Worm (Caenorhabditis elegans) whole organism, L4 larva: ENCODE results near the gene unk-1.

Experiments used
- F37D6.2 ChIP-seq: sonication (generic microtip); optimal IDR thresholded peaks from 2 replicates; lab custom pipeline; 2016; ENCODE audit warnings: mild to moderate bottlenecking, missing genetic modification characterization, missing compliant biosample characterization
- F49E8.2 ChIP-seq: sonication (generic microtip); optimal IDR thresholded peaks from 2 replicates; lab custom pipeline; 2016; ENCODE audit warnings: missing compliant biosample characterization, mild to moderate bottlenecking, missing genetic modification characterization, borderline replicate concordance
- T26A8.4 ChIP-seq: fragments of 200-800 bp; sonication (Bioruptor generic); IDR thresholded peaks from 2 replicates; pipeline ENCODE4 v1.3.6; 2022; ENCODE audit warnings: missing genetic modification characterization, missing compliant biosample characterization
- Y48G9A.11 ChIP-seq: fragments of 200-800 bp; sonication (Bioruptor generic); IDR thresholded peaks from 2 replicates; pipeline ENCODE4 v1.3.6; 2022; ENCODE audit warnings: missing genetic modification reagents, missing genetic modification characterization, missing compliant biosample characterization
- aly-2 ChIP-seq: sonication (generic microtip); optimal IDR thresholded peaks from 2 replicates; lab custom pipeline; 2018; ENCODE audit warnings: missing biosample characterization, missing genetic modification characterization
- attf-4 ChIP-seq: sonication (generic microtip); optimal IDR thresholded peaks from 3 replicates; lab custom pipeline; 2017; ENCODE audit warnings: missing biosample characterization, missing genetic modification characterization
- ceh-32 ChIP-seq: sonication (generic microtip); optimal IDR thresholded peaks from 2 replicates; lab custom pipeline; 2016; ENCODE audit warnings: mild to moderate bottlenecking, missing genetic modification characterization, missing compliant biosample characterization; ENCODE audit not compliant: poor library complexity
- ceh-44 ChIP-seq: fragments of 200-800 bp; sonication (Bioruptor generic); IDR thresholded peaks from 2 replicates; pipeline ENCODE4 v1.3.6; 2022; ENCODE audit warnings: missing genetic modification reagents, missing genetic modification characterization, missing compliant biosample characterization
- cey-2 ChIP-seq: sonication (generic microtip); optimal IDR thresholded peaks from 3 replicates; lab custom pipeline; 2017; ENCODE audit warnings: missing genetic modification characterization, mild to moderate bottlenecking, missing compliant biosample characterization, antibody characterized with exemption, borderline replicate concordance; ENCODE audit not compliant: insufficient read depth
- ctbp-1 ChIP-seq: fragments of 200-800 bp; sonication (Bioruptor generic); IDR thresholded peaks from 2 replicates; pipeline ENCODE4 v1.3.6; 2022; ENCODE audit warnings: missing genetic modification reagents, missing genetic modification characterization, missing compliant biosample characterization
- daf-12 ChIP-seq: fragments of 150-350 bp; optimal IDR thresholded peaks from 2 replicates; lab custom pipeline; 2014; ENCODE audit warnings: missing biosample characterization, missing genetic modification reagents, missing genetic modification characterization
- daf-19 ChIP-seq: fragments of 200-800 bp; sonication (Bioruptor generic); conservative IDR thresholded peaks from 2 replicates; pipeline ENCODE4 v1.3.6; 2022; ENCODE audit warnings: missing genetic modification characterization, missing compliant biosample characterization
- dmd-6 ChIP-seq: fragments of 200-800 bp; sonication (Bioruptor generic); IDR thresholded peaks from 2 replicates; pipeline ENCODE4 v1.3.6; 2022; ENCODE audit warnings: missing genetic modification reagents, missing genetic modification characterization, missing compliant biosample characterization
- dmd-8 ChIP-seq: fragments of 200-800 bp; sonication (Bioruptor generic); IDR thresholded peaks from 2 replicates; pipeline ENCODE4 v1.3.6; 2022; ENCODE audit warnings: missing genetic modification characterization, missing compliant biosample characterization
- duxl-1 ChIP-seq: sonication (generic microtip); optimal IDR thresholded peaks from 2 replicates; lab custom pipeline; 2016; ENCODE audit warnings: mild to moderate bottlenecking, missing genetic modification characterization, moderate library complexity, missing compliant biosample characterization; ENCODE audit not compliant: poor library complexity
- dve-1 ChIP-seq: sonication (generic microtip); optimal IDR thresholded peaks from 2 replicates; lab custom pipeline; 2017; ENCODE audit warnings: antibody characterized with exemption, mild to moderate bottlenecking, missing genetic modification characterization, missing compliant biosample characterization; ENCODE audit not compliant: insufficient read depth
- egl-27 ChIP-seq: sonication (generic microtip); optimal IDR thresholded peaks from 3 replicates; lab custom pipeline; 2017; ENCODE audit warnings: missing biosample characterization, missing genetic modification reagents, missing genetic modification characterization
- egl-43 ChIP-seq: fragments of 200-800 bp; sonication (Bioruptor generic); IDR thresholded peaks from 2 replicates; pipeline ENCODE4 v1.3.6; 2022; ENCODE audit warnings: missing genetic modification reagents, missing genetic modification characterization, missing compliant biosample characterization
- gei-8 ChIP-seq: fragments of 200-800 bp; sonication (Bioruptor generic); optimal IDR thresholded peaks from 2 replicates; lab custom pipeline; 2018; ENCODE audit warnings: mild to moderate bottlenecking, missing genetic modification characterization, missing compliant biosample characterization
- hif-1 ChIP-seq, 2 experiments: sonication (generic microtip); optimal IDR thresholded peaks; 2 replicates each; lab custom pipeline; 2016 to 2017; ENCODE audit warnings: missing compliant biosample characterization in 2 of 2, missing genetic modification characterization in 2 of 2, missing genetic modification reagents in 2 of 2, missing genotype in 2 of 2, mild to moderate bottlenecking in 1 of 2
- hlh-30 ChIP-seq: sonication (generic microtip); optimal IDR thresholded peaks from 2 replicates; lab custom pipeline; 2017; ENCODE audit warnings: antibody characterized with exemption, mild to moderate bottlenecking, missing genetic modification characterization, missing compliant biosample characterization; ENCODE audit not compliant: insufficient read depth
- jun-1 ChIP-seq: fragments of 150-350 bp; optimal IDR thresholded peaks from 2 replicates; lab custom pipeline; 2014; ENCODE audit warnings: missing biosample characterization, missing genetic modification reagents, missing genetic modification characterization
- lin-13 ChIP-seq: fragments of 150-350 bp; optimal IDR thresholded peaks from 2 replicates; lab custom pipeline; 2014; ENCODE audit warnings: missing biosample characterization, missing genetic modification reagents, missing genetic modification characterization
- lin-15B ChIP-seq: fragments of 150-350 bp; sonication (generic microtip); optimal IDR thresholded peaks from 3 replicates; lab custom pipeline; 2014; ENCODE audit warnings: missing biosample characterization, missing genetic modification characterization
- lin-29 ChIP-seq: fragments of 200-800 bp; sonication (Bioruptor generic); IDR thresholded peaks from 2 replicates; pipeline ENCODE4 v1.3.6; 2022; ENCODE audit warnings: missing genetic modification reagents, missing genetic modification characterization, missing compliant biosample characterization
- lin-39 ChIP-seq: fragments of 150-350 bp; optimal IDR thresholded peaks from 2 replicates; lab custom pipeline; 2014; ENCODE audit warnings: missing biosample characterization, missing genetic modification reagents, missing genetic modification characterization
- mep-1 ChIP-seq: fragments of 150-350 bp; sonication (generic microtip); optimal IDR thresholded peaks from 3 replicates; lab custom pipeline; 2014; ENCODE audit warnings: missing biosample characterization, missing genetic modification characterization
- nhr-102 ChIP-seq: sonication (generic microtip); optimal IDR thresholded peaks from 2 replicates; lab custom pipeline; 2016; ENCODE audit warnings: mild to moderate bottlenecking, missing genetic modification characterization, moderate library complexity, missing compliant biosample characterization
- nhr-11 ChIP-seq: fragments of 150-350 bp; optimal IDR thresholded peaks from 2 replicates; lab custom pipeline; 2014; ENCODE audit warnings: missing biosample characterization, missing genetic modification characterization
- nhr-111 ChIP-seq: fragments of 200-800 bp; sonication (Bioruptor generic); optimal IDR thresholded peaks from 2 replicates; lab custom pipeline; 2018; ENCODE audit warnings: mild to moderate bottlenecking, missing genetic modification characterization, missing compliant biosample characterization
- nhr-25 ChIP-seq: sonication (generic microtip); optimal IDR thresholded peaks from 2 replicates; lab custom pipeline; 2017; ENCODE audit warnings: missing genetic modification characterization, mild to moderate bottlenecking, missing compliant biosample characterization, antibody characterized with exemption, moderate library complexity, borderline replicate concordance; ENCODE audit not compliant: insufficient read depth
- nhr-28 ChIP-seq: fragments of 150-350 bp; optimal IDR thresholded peaks from 2 replicates; lab custom pipeline; 2014; ENCODE audit warnings: missing biosample characterization, missing genetic modification characterization
- nhr-42 ChIP-seq: fragments of 200-800 bp; sonication (Bioruptor generic); IDR thresholded peaks from 2 replicates; pipeline ENCODE4 v1.3.6; 2022; ENCODE audit warnings: missing genetic modification characterization, missing compliant biosample characterization
- nhr-6 ChIP-seq: fragments of 150-350 bp; optimal IDR thresholded peaks from 2 replicates; lab custom pipeline; 2014; ENCODE audit warnings: missing biosample characterization, missing genetic modification characterization
- nhr-77 ChIP-seq: fragments of 150-350 bp; optimal IDR thresholded peaks from 2 replicates; lab custom pipeline; 2014; ENCODE audit warnings: missing biosample characterization, missing genetic modification characterization
- php-3 ChIP-seq: fragments of 200-800 bp; sonication (Bioruptor generic); IDR thresholded peaks from 2 replicates; pipeline ENCODE4 v1.3.6; 2022; ENCODE audit warnings: missing genetic modification reagents, missing genetic modification characterization, missing compliant biosample characterization
- pqm-1 ChIP-seq: sonication (generic microtip); optimal IDR thresholded peaks from 2 replicates; lab custom pipeline; 2017; ENCODE audit warnings: missing biosample characterization, missing genetic modification characterization
- spr-3 ChIP-seq: fragments of 200-800 bp; sonication (Bioruptor generic); optimal IDR thresholded peaks from 2 replicates; lab custom pipeline; 2018; ENCODE audit warnings: mild to moderate bottlenecking, missing genetic modification characterization, missing compliant biosample characterization
- tag-97 ChIP-seq: fragments of 200-800 bp; sonication (Bioruptor generic); IDR thresholded peaks from 2 replicates; pipeline ENCODE4 v1.3.6; 2022; ENCODE audit warnings: missing genetic modification characterization, missing compliant biosample characterization
- tra-1 ChIP-seq: fragments of 200-800 bp; sonication (Bioruptor generic); IDR thresholded peaks from 2 replicates; pipeline ENCODE4 v1.3.6; 2022; ENCODE audit warnings: missing genetic modification reagents, missing genetic modification characterization, missing compliant biosample characterization
- unc-130 ChIP-seq: sonication (generic microtip); optimal IDR thresholded peaks from 2 replicates; lab custom pipeline; 2016; ENCODE audit warnings: missing genetic modification reagents, missing genetic modification characterization, missing compliant biosample characterization
- unc-62 ChIP-seq, 3 experiments: fragments of 150-350 bp in 1 of 3; sonication (generic microtip); optimal IDR thresholded peaks in 2 of 3; peaks in 1 of 3; 1 replicate in 1 of 3; 2 replicates in 2 of 3; lab custom pipeline; 2014 to 2017; ENCODE audit warnings: missing biosample characterization in 3 of 3, missing genetic modification characterization in 3 of 3, missing genetic modification reagents in 3 of 3, missing genotype in 1 of 3
- zfp-3 ChIP-seq: fragments of 200-800 bp; sonication (Bioruptor generic); conservative IDR thresholded peaks from 2 replicates; pipeline ENCODE4 v1.3.6; 2022; ENCODE audit warnings: missing genetic modification reagents, missing genetic modification characterization, missing compliant biosample characterization
- zip-2 ChIP-seq: fragments of 150-350 bp; optimal IDR thresholded peaks from 2 replicates; lab custom pipeline; 2014; ENCODE audit warnings: missing biosample characterization, missing genetic modification characterization

The unk-1 gene

DNA sequence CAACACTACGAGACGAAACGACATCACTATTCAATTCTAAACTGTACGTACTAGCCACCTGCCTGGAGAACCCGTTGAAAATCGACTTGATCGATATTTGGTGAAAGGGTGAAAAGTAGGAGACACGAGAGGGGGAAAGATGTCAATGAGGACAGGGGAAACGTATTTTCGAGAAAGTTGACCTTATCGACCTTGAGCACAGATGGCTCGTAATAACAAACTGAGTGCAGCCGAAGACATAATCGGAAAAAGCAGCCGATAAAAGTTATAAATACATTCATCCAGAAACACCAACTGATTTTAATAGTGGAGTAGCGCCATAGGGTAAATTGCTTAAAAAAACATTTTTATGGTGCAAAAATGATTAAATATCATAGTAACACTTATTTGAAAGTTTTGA, 45.2 kb downstream of the unk-1 start:
- no peak for TF ChIP-seq lin-29
- TF ChIP-seq nhr-25: no peak
- TF ChIP-seq spr-3 (GFP tag; lab: Kevin White, UChicago): no peak
- TF ChIP-seq daf-12 (tag; lab: Kevin White, UChicago): no peak
- peak in 1 of 2 experiments; percentile 69 for TF ChIP-seq unc-62 (GFP tag; optimal IDR thresholded peaks at IDR 0.05 in 1 of 2; lab: Kevin White, UChicago)
- no peak for TF ChIP-seq unc-62 (tag; optimal IDR thresholded peaks at IDR 0.05; lab: Kevin White, UChicago)
- no peak for TF ChIP-seq F37D6.2 (tag; lab: Kevin White, UChicago)

DNA sequence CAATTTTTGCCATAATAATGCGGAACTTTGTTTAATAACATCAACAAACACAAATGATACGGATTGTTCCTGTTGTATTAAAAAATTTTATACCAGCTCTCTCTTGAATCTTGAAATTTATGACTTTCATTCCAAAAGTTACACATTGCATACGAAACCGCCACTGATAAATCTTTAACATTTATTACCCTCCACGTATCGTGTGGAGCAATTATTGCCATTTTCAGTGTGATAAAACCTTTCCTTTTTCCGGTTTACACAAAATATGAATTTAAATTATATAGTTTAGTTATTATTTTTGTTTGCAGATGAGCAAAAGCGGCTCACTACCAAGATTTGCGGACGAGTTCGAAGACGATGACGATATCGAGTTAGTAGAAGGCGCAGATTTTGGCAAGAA, 46.0 kb downstream of the unk-1 start, which contains the start of gene C18A11.3:
Gene C18A11.3, plus strand, starts transcription at position 301 of the 400 bp plus-strand sequence.
- TF ChIP-seq php-3 (peak; percentile 49; the same call in 1 of the 2 replicates), lin-39 (tag; lab: Kevin White, UChicago) (no peak), pqm-1 (tag; lab: Kevin White, UChicago) (peak; percentile 28), dve-1 (peak; percentile 22), egl-27 (tag; lab: Kevin White, UChicago) (no peak), hif-1 (tag; optimal IDR thresholded peaks at IDR 0.05; lab: Kevin White, UChicago) (no peak)
- TF ChIP-seq, all 104 proteins: peak for 3

DNA sequence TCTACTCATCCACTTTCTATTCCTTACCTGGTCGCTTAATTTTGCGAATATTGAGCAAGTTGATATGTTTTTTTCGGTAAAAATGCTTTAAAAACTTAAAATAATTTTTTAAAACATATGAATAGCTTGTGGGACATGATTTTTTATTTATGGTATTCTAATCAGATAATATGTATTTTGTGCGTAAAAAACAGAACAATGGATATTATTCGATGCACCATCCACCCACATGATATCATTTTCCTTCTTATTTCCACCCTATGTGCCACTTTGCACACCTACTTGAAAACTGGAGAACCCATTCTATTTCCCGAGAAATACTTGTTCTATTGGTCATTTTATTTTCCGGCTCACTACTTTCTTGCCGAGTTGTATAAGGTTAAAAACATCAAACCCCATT, 52.5 kb downstream of the unk-1 start, which contains the start of gene C18A11.2:
Gene C18A11.2, plus strand, starts transcription at position 301 of the 400 bp plus-strand sequence.
- no peak for TF ChIP-seq Y48G9A.11 (GFP tag; lab: Robert Waterston, UW)
- no peak for TF ChIP-seq nhr-6 (tag; lab: Kevin White, UChicago)
- no peak for TF ChIP-seq gei-8 (GFP tag; lab: Kevin White, UChicago)
- no peak for TF ChIP-seq unc-130 (GFP tag; lab: Kevin White, UChicago)
- TF ChIP-seq cey-2 (tag; lab: Kevin White, UChicago): no peak
- TF ChIP-seq daf-19 (GFP tag; lab: Robert Waterston, UW): no peak
- no peak for TF ChIP-seq duxl-1 (tag; lab: Kevin White, UChicago)
- TF ChIP-seq aly-2: no peak
- no peak for TF ChIP-seq F49E8.2 (tag; lab: Kevin White, UChicago)
- no peak for TF ChIP-seq tra-1 (GFP tag; lab: Robert Waterston, UW)
- no peak for TF ChIP-seq nhr-42 (GFP tag; lab: Robert Waterston, UW)
- TF ChIP-seq, all 104 proteins: peak for 0

DNA sequence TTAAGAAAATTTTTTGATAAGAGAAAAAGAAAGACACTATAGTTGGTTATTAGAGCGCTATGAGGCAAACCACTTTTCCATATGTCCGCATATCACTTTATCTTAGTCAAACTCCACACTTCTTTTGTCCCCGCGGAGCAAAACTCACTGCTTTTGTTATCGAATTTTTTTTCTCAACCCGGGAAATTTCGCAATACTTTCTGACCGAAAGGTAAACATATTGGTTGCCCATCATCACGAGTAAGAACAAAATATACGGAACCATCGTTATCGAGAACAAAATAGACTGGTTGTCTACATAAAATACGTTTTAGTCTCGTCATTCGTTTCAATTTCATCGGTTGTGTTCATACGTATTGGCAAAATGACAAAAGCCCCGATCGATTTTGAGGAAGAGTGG, 54.5 kb downstream of the unk-1 start, which contains the start of gene C18A11.1:
Gene C18A11.1, plus strand, starts transcription at position 36 of the 400 bp plus-strand sequence.
- no peak for TF ChIP-seq Y48G9A.11 (GFP tag; lab: Robert Waterston, UW)
- TF ChIP-seq pqm-1 (tag; lab: Kevin White, UChicago): peak; percentile 29
- TF ChIP-seq daf-19 (GFP tag; lab: Robert Waterston, UW): no peak
- no peak for TF ChIP-seq egl-43 (GFP tag; lab: Robert Waterston, UW)
- TF ChIP-seq ceh-44 (GFP tag; lab: Robert Waterston, UW): no peak
- TF ChIP-seq hlh-30 (tag; lab: Kevin White, UChicago): peak; percentile 54
- TF ChIP-seq jun-1: no peak
- no peak for TF ChIP-seq lin-15B
- peak; percentile 84 for TF ChIP-seq nhr-28 (tag; lab: Kevin White, UChicago)
- no peak for TF ChIP-seq tag-97 (GFP tag; lab: Robert Waterston, UW)
- TF ChIP-seq nhr-11 (tag; lab: Kevin White, UChicago): no peak
- no peak for TF ChIP-seq ceh-32 (tag; lab: Kevin White, UChicago)
- TF ChIP-seq lin-13: no peak
- no peak for TF ChIP-seq ctbp-1 (GFP tag; lab: Robert Waterston, UW)
- TF ChIP-seq dmd-8 (GFP tag; lab: Robert Waterston, UW): no peak
- TF ChIP-seq zip-2: no peak
- peak; percentile 54 for TF ChIP-seq mep-1 (tag; lab: Kevin White, UChicago)
- peak; percentile 72 for TF ChIP-seq dmd-6 (GFP tag; lab: Robert Waterston, UW)
- TF ChIP-seq T26A8.4 (GFP tag; lab: Robert Waterston, UW): no peak
- peak; percentile 74 for TF ChIP-seq nhr-77 (tag; lab: Kevin White, UChicago)
- peak; percentile 25 for TF ChIP-seq nhr-102
- no peak for TF ChIP-seq hif-1 (tag; optimal IDR thresholded peaks at IDR 0.05; lab: Kevin White, UChicago)
- TF ChIP-seq nhr-111 (GFP tag; lab: Kevin White, UChicago): no peak
- no peak for TF ChIP-seq aly-2
- TF ChIP-seq nhr-42 (GFP tag; lab: Robert Waterston, UW): no peak
- no peak for TF ChIP-seq attf-4 (tag; lab: Kevin White, UChicago)
- no peak for TF ChIP-seq unc-130 (GFP tag; lab: Kevin White, UChicago)
- no peak for TF ChIP-seq lin-39 (tag; lab: Kevin White, UChicago)
- TF ChIP-seq zfp-3 (GFP tag; lab: Robert Waterston, UW): no peak
